Fruit fly (Drosophila melanogaster) Kc167 (cell line): ENCODE results near the gene sad.

Experiments used
- Myc ChIP-seq: fragments of >200 bp; optimal IDR thresholded peaks from 2 replicates; lab custom pipeline; 2017; ENCODE audit warnings: missing external identifiers
- h ChIP-seq: fragments of >200 bp; optimal IDR thresholded peaks from 3 replicates; lab custom pipeline; 2018; ENCODE audit warnings: missing external identifiers
- psq ChIP-seq: fragments of >200 bp; optimal IDR thresholded peaks from 2 replicates; lab custom pipeline; 2017; ENCODE audit warnings: missing external identifiers

- TF ChIP-seq h (lab: Kevin White, UChicago) (no peak), Myc (lab: Kevin White, UChicago) (no peak), psq (no peak)
Measured at dm6 chr3R:11920605-11921004, 43.6 kb downstream of the sad start.
